Fruit fly (Drosophila melanogaster) whole organism, embryonic: Measurements from ENCODE around the gene CG13920.
A peak's percentile ranks its signal among the peaks of the same experiment; 100 is the strongest.

ENCODE experiments used
- Aef1 ChIP-seq: fragments of 200-800 bp; sonication (Bioruptor generic); IDR thresholded peaks from 3 replicates; pipeline ENCODE4 v1.3.6; 2022; ENCODE audit warnings: missing biosample characterization, missing genetic modification characterization
- Antp ChIP-seq: fragments of 200-800 bp; sonication (Bioruptor generic); optimal IDR thresholded peaks from 3 replicates; lab custom pipeline; 2016; ENCODE audit warnings: missing biosample characterization, missing genetic modification characterization
- Bgb ChIP-seq: fragments of 200-800 bp; sonication (Bioruptor generic); IDR thresholded peaks from 2 replicates; pipeline ENCODE4 v1.3.6; 2022; ENCODE audit warnings: missing biosample characterization, missing genetic modification characterization; ENCODE audit not compliant: partially characterized antibody
- C15 ChIP-seq: fragments of 200-800 bp; sonication (Bioruptor generic); IDR thresholded peaks from 3 replicates; pipeline ENCODE4 v1.3.6; 2022; ENCODE audit warnings: missing biosample characterization, missing genetic modification characterization
- CG10543 ChIP-seq: fragments of 200-800 bp; sonication (Bioruptor generic); optimal IDR thresholded peaks from 3 replicates; lab custom pipeline; 2017; ENCODE audit warnings: missing biosample characterization, mild to moderate bottlenecking, missing genetic modification characterization, moderate library complexity
- CG14050 ChIP-seq: fragments of 200-800 bp; sonication (Bioruptor generic); IDR thresholded peaks from 3 replicates; pipeline ENCODE4 v1.3.6; 2022; ENCODE audit warnings: missing biosample characterization, missing genetic modification characterization
- CG15269 ChIP-seq: fragments of 200-800 bp; sonication (Bioruptor generic); optimal IDR thresholded peaks from 2 replicates; lab custom pipeline; 2018; ENCODE audit warnings: missing biosample characterization, mild to moderate bottlenecking, missing genetic modification characterization, moderate library complexity
- CG2712 ChIP-seq: fragments of 200-800 bp; optimal IDR thresholded peaks from 3 replicates; lab custom pipeline; 2019; ENCODE audit warnings: missing biosample characterization, mild to moderate bottlenecking, missing genetic modification characterization, moderate library complexity
- CG3065 ChIP-seq: fragments of 200-800 bp; sonication (Bioruptor generic); optimal IDR thresholded peaks from 2 replicates; lab custom pipeline; 2016; ENCODE audit warnings: missing biosample characterization, missing genetic modification characterization
- CG34422 ChIP-seq: fragments of 200-800 bp; sonication (Bioruptor generic); IDR thresholded peaks from 3 replicates; pipeline ENCODE4 v1.3.6; 2022; ENCODE audit warnings: missing biosample characterization, missing genetic modification characterization
- CG3838 ChIP-seq: fragments of 200-800 bp; sonication (Bioruptor generic); optimal IDR thresholded peaks from 3 replicates; lab custom pipeline; 2016; ENCODE audit warnings: missing biosample characterization, missing genetic modification characterization
- CG4328 ChIP-seq: fragments of 200-800 bp; sonication (Bioruptor generic); optimal IDR thresholded peaks from 3 replicates; lab custom pipeline; 2017; ENCODE audit warnings: missing biosample characterization, missing genetic modification reagents, missing genetic modification characterization
- CG4820 ChIP-seq: fragments of 200-800 bp; sonication (Bioruptor generic); optimal IDR thresholded peaks from 3 replicates; lab custom pipeline; 2016; ENCODE audit warnings: missing biosample characterization, missing genetic modification characterization
- CG6683 ChIP-seq: fragments of 200-800 bp; sonication (Bioruptor generic); optimal IDR thresholded peaks from 2 replicates; lab custom pipeline; 2017; ENCODE audit warnings: missing biosample characterization, mild to moderate bottlenecking, missing genetic modification characterization, missing genetic modification reagents
- CG7839 ChIP-seq: fragments of 200-800 bp; sonication (Bioruptor generic); optimal IDR thresholded peaks from 3 replicates; lab custom pipeline; 2018; ENCODE audit warnings: missing biosample characterization, mild to moderate bottlenecking, missing genetic modification characterization, moderate library complexity
- CG9215 ChIP-seq: fragments of 200-800 bp; sonication (Bioruptor generic); IDR thresholded peaks from 2 replicates; pipeline ENCODE4 v1.3.6; 2022; ENCODE audit warnings: missing biosample characterization, missing genetic modification characterization
- CG9609 ChIP-seq: fragments of 200-800 bp; sonication (Bioruptor generic); optimal IDR thresholded peaks from 3 replicates; lab custom pipeline; 2016; ENCODE audit warnings: missing biosample characterization, missing genetic modification characterization
- Dip2 ChIP-seq: fragments of 200-800 bp; sonication (Bioruptor generic); IDR thresholded peaks from 2 replicates; pipeline ENCODE4 v1.3.6; 2022; ENCODE audit warnings: missing biosample characterization, missing genetic modification characterization
- Fer3 ChIP-seq: fragments of 200-800 bp; sonication (Bioruptor generic); optimal IDR thresholded peaks from 2 replicates; lab custom pipeline; 2018; ENCODE audit warnings: missing biosample characterization, mild to moderate bottlenecking, missing genetic modification characterization, moderate library complexity
- HLH3B ChIP-seq: fragments of 200-800 bp; sonication (Bioruptor generic); IDR thresholded peaks from 2 replicates; pipeline ENCODE4 v1.3.6; 2022; ENCODE audit warnings: missing biosample characterization, missing genetic modification characterization
- HmgZ ChIP-seq: fragments of 200-800 bp; sonication (Bioruptor generic); optimal IDR thresholded peaks from 2 replicates; lab custom pipeline; 2018; ENCODE audit warnings: missing biosample characterization, mild to moderate bottlenecking, missing genetic modification characterization
- Hr51 ChIP-seq, 2 experiments: fragments of 200-800 bp; sonication (Bioruptor generic); optimal IDR thresholded peaks; 2 replicates in 1 of 2; 3 replicates in 1 of 2; lab custom pipeline; 2016 to 2018; ENCODE audit warnings: missing biosample characterization in 2 of 2, missing genetic modification characterization in 2 of 2, mild to moderate bottlenecking in 1 of 2, moderate library complexity in 1 of 2
- Kr ChIP-seq: fragments of 200-800 bp; sonication (Bioruptor generic); optimal IDR thresholded peaks from 2 replicates; lab custom pipeline; 2017; ENCODE audit warnings: missing biosample characterization, mild to moderate bottlenecking, missing genetic modification characterization
- MTF-1 ChIP-seq: fragments of 200-800 bp; sonication (Bioruptor generic); optimal IDR thresholded peaks from 2 replicates; lab custom pipeline; 2018; ENCODE audit warnings: missing biosample characterization, mild to moderate bottlenecking, missing genetic modification characterization, borderline replicate concordance
- Nf-YA ChIP-seq: fragments of 200-800 bp; sonication (Bioruptor generic); IDR thresholded peaks from 2 replicates; pipeline ENCODE4 v1.3.6; 2022; ENCODE audit warnings: missing biosample characterization, missing genetic modification characterization
- Oli ChIP-seq: fragments of 200-800 bp; sonication (Bioruptor generic); optimal IDR thresholded peaks from 2 replicates; lab custom pipeline; 2018; ENCODE audit warnings: missing biosample characterization, mild to moderate bottlenecking, missing genetic modification characterization, moderate library complexity
- Sry-δ ChIP-seq: fragments of 200-800 bp; sonication (Bioruptor generic); optimal IDR thresholded peaks from 2 replicates; lab custom pipeline; 2016; ENCODE audit warnings: missing biosample characterization, missing genetic modification characterization
- Xbp1 ChIP-seq: fragments of 200-800 bp; sonication (Bioruptor generic); optimal IDR thresholded peaks from 3 replicates; lab custom pipeline; 2016; ENCODE audit warnings: missing biosample characterization, mild to moderate bottlenecking, missing genetic modification characterization
- ab ChIP-seq: fragments of 200-800 bp; sonication (Bioruptor generic); optimal IDR thresholded peaks from 2 replicates; lab custom pipeline; 2016; ENCODE audit warnings: missing biosample characterization, missing genetic modification characterization
- ap ChIP-seq: fragments of 200-800 bp; sonication (Bioruptor generic); IDR thresholded peaks from 2 replicates; pipeline ENCODE4 v1.3.6; 2022; ENCODE audit warnings: missing biosample characterization, missing genetic modification characterization
- bbx ChIP-seq: fragments of 200-800 bp; sonication (Bioruptor generic); IDR thresholded peaks from 2 replicates; pipeline ENCODE4 v1.3.6; 2022; ENCODE audit warnings: missing biosample characterization, missing genetic modification characterization; ENCODE audit not compliant: partially characterized antibody
- bigmax ChIP-seq: fragments of 200-800 bp; sonication (Bioruptor generic); optimal IDR thresholded peaks from 2 replicates; lab custom pipeline; 2018; ENCODE audit warnings: missing biosample characterization, mild to moderate bottlenecking, missing genetic modification characterization
- caup ChIP-seq: fragments of 200-800 bp; sonication (Bioruptor generic); optimal IDR thresholded peaks from 3 replicates; lab custom pipeline; 2017; ENCODE audit warnings: missing biosample characterization, mild to moderate bottlenecking, missing genetic modification characterization, moderate library complexity; ENCODE audit not compliant: severe bottlenecking
- dan ChIP-seq: fragments of 200-800 bp; sonication (Bioruptor generic); IDR thresholded peaks from 2 replicates; pipeline ENCODE4 v1.3.6; 2022; ENCODE audit warnings: missing biosample characterization, missing genetic modification characterization
- eyg ChIP-seq: fragments of 200-800 bp; sonication (Bioruptor generic); optimal IDR thresholded peaks from 3 replicates; lab custom pipeline; 2016; ENCODE audit warnings: missing biosample characterization, missing genetic modification characterization
- ftz-f1 ChIP-seq: fragments of 200-800 bp; sonication (Bioruptor generic); optimal IDR thresholded peaks from 2 replicates; lab custom pipeline; 2016; ENCODE audit warnings: missing biosample characterization, missing genetic modification characterization
- gsb ChIP-seq: fragments of 200-800 bp; sonication (Bioruptor generic); IDR thresholded peaks from 2 replicates; pipeline ENCODE4 v1.3.6; 2022; ENCODE audit warnings: missing biosample characterization, missing genetic modification characterization
- ind ChIP-seq: fragments of 200-800 bp; sonication (Bioruptor generic); optimal IDR thresholded peaks from 3 replicates; lab custom pipeline; 2016; ENCODE audit warnings: missing biosample characterization, missing genetic modification characterization
- jumu ChIP-seq: fragments of 200-800 bp; sonication (Bioruptor generic); optimal IDR thresholded peaks from 3 replicates; lab custom pipeline; 2016; ENCODE audit warnings: missing biosample characterization, missing genetic modification characterization
- kah ChIP-seq: fragments of 200-800 bp; sonication (Bioruptor generic); optimal IDR thresholded peaks from 2 replicates; lab custom pipeline; 2018; ENCODE audit warnings: missing biosample characterization, mild to moderate bottlenecking, missing genetic modification characterization
- lola ChIP-seq, 3 experiments: fragments of >200 bp in 2 of 3; fragments of 200-800 bp in 1 of 3; sonication (Bioruptor generic) in 1 of 3; optimal IDR thresholded peaks; 2 replicates each; lab custom pipeline; 2017 to 2019; ENCODE audit warnings: missing biosample characterization in 3 of 3, missing genetic modification characterization in 3 of 3, mild to moderate bottlenecking in 1 of 3, moderate library complexity in 1 of 3
- mam ChIP-seq: fragments of 200-800 bp; sonication (Bioruptor generic); optimal IDR thresholded peaks from 3 replicates; lab custom pipeline; 2016; ENCODE audit warnings: missing biosample characterization, missing genetic modification characterization
- org-1 ChIP-seq: fragments of 200-800 bp; sonication (Bioruptor generic); optimal IDR thresholded peaks from 2 replicates; lab custom pipeline; 2017; ENCODE audit warnings: missing biosample characterization, missing genetic modification characterization
- pan ChIP-seq, 4 experiments: fragments of >200 bp in 3 of 4; fragments of 200-800 bp in 1 of 4; sonication (Bioruptor generic) in 1 of 4; optimal IDR thresholded peaks in 3 of 4; IDR thresholded peaks in 1 of 4; 2 replicates each; pipeline versions ENCODE4 v1.3.6 to Lab custom; 2017 to 2022; ENCODE audit warnings: missing biosample characterization in 2 of 4, missing genetic modification characterization in 2 of 4, mixed read lengths in 1 of 4
- peb ChIP-seq: fragments of 200-800 bp; sonication (Bioruptor generic); IDR thresholded peaks from 2 replicates; pipeline ENCODE4 v1.3.6; 2022; ENCODE audit warnings: missing biosample characterization, missing genetic modification characterization
- ro ChIP-seq: fragments of 200-800 bp; sonication (Bioruptor generic); IDR thresholded peaks from 2 replicates; pipeline ENCODE4 v1.3.6; 2022; ENCODE audit warnings: missing biosample characterization, missing genetic modification characterization
- sob ChIP-seq: fragments of 200-800 bp; sonication (Bioruptor generic); IDR thresholded peaks from 2 replicates; pipeline ENCODE4 v1.3.6; 2022; ENCODE audit warnings: missing biosample characterization, missing genetic modification characterization
- sqz ChIP-seq: fragments of 200-800 bp; sonication (Bioruptor generic); optimal IDR thresholded peaks from 3 replicates; lab custom pipeline; 2018; ENCODE audit warnings: missing biosample characterization, mild to moderate bottlenecking, missing genetic modification characterization
- tin ChIP-seq: fragments of 200-800 bp; sonication (Bioruptor generic); optimal IDR thresholded peaks from 3 replicates; lab custom pipeline; 2016; ENCODE audit warnings: missing biosample characterization, missing genetic modification characterization
- unpg ChIP-seq: fragments of 200-800 bp; sonication (Bioruptor generic); optimal IDR thresholded peaks from 3 replicates; lab custom pipeline; 2018; ENCODE audit warnings: missing biosample characterization, mild to moderate bottlenecking, missing genetic modification characterization, moderate library complexity
- z ChIP-seq: fragments of 200-800 bp; sonication (Bioruptor generic); IDR thresholded peaks from 3 replicates; pipeline ENCODE4 v1.3.6; 2022; ENCODE audit warnings: missing biosample characterization, missing genetic modification characterization

CG13920 gene

DNA sequence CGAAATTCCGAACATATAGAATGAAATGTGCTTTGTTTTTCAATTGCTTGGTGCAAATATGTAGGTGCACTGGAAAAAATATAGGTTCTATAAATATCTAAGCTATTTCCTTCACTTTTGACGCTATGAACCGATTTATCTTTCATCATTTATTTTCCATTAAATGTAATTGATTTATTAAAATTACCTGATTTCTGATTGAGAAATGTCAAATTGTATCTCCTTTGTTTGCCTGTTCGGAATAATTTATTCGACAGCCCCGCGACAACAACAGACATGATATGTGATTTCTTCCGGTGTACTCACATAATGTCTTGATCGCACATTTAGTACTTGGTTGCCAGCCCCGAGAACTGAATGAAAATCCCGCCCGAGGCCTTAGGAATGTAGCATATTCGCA lies 39.1 kb upstream of the CG13920 start (continued):
- no peak for TF ChIP-seq peb (GFP tag; lab: Robert Waterston, UW)
- no peak for TF ChIP-seq kah (GFP tag; lab: Kevin White, UChicago)
- no peak for TF ChIP-seq CG4328 (GFP tag; lab: Kevin White, UChicago)
- TF ChIP-seq Antp (GFP tag; lab: Kevin White, UChicago) = no peak
- no peak for TF ChIP-seq HLH3B (GFP tag; lab: Robert Waterston, UW)
- no peak for TF ChIP-seq ftz-f1 (GFP tag; lab: Kevin White, UChicago)
- 0 out of 3 replicates have a peak, but pooled peaks have one; percentile 31 for TF ChIP-seq CG34422 (GFP tag; lab: Robert Waterston, UW)
- peak; percentile 42 for TF ChIP-seq Fer3 (tag; lab: Kevin White, UChicago)
- TF ChIP-seq sob (GFP tag; lab: Robert Waterston, UW) = 0 out of 2 replicates have a peak, but pooled peaks have one; percentile 43
- TF ChIP-seq Bgb (GFP tag; lab: Robert Waterston, UW) = no peak
- TF ChIP-seq mam (GFP tag; lab: Kevin White, UChicago) = peak; percentile 45
- peak; percentile 76 for TF ChIP-seq CG7839 (tag; lab: Kevin White, UChicago)
- no peak for TF ChIP-seq Nf-YA (GFP tag; lab: Robert Waterston, UW)
- TF ChIP-seq z (GFP tag; lab: Robert Waterston, UW) = no peak
- TF ChIP-seq pan (optimal IDR thresholded peaks at IDR 0.05; lab: Kevin White, UChicago) = no peak
- no peak for TF ChIP-seq pan (GFP tag; optimal IDR thresholded peaks at IDR 0.05 in 1 of 2, IDR thresholded peaks at IDR 0.05 in 1 of 2)
- peak in 1 of 2 experiments; percentile 39 for TF ChIP-seq Hr51 (GFP tag; optimal IDR thresholded peaks at IDR 0.05; lab: Kevin White, UChicago)
- TF ChIP-seq bigmax (GFP tag; lab: Kevin White, UChicago) = no peak
- TF ChIP-seq CG6683 (GFP tag; lab: Kevin White, UChicago) = no peak
- no peak for TF ChIP-seq sqz (GFP tag; lab: Kevin White, UChicago)
- no peak for TF ChIP-seq MTF-1 (GFP tag; lab: Kevin White, UChicago)
- no peak for TF ChIP-seq C15 (GFP tag; lab: Robert Waterston, UW)
- no peak for TF ChIP-seq HmgZ (tag; lab: Kevin White, UChicago)
- no peak for TF ChIP-seq jumu (GFP tag; lab: Kevin White, UChicago)
- no peak for TF ChIP-seq eyg (GFP tag; lab: Kevin White, UChicago)
- TF ChIP-seq CG10543 = no peak
- TF ChIP-seq Xbp1 = peak; percentile 25
- TF ChIP-seq org-1 (GFP tag; lab: Kevin White, UChicago) = no peak
- no peak for TF ChIP-seq Kr (GFP tag; lab: Kevin White, UChicago)
- TF ChIP-seq ro (GFP tag; lab: Robert Waterston, UW) = no peak
- no peak for TF ChIP-seq bbx
- TF ChIP-seq gsb (GFP tag; lab: Robert Waterston, UW) = no peak
- no peak for TF ChIP-seq CG9609
- TF ChIP-seq CG2712 = peak; percentile 39
- peak; percentile 48 for TF ChIP-seq ind (GFP tag; lab: Kevin White, UChicago)
- peak; percentile 59; the same call in 1 of the 2 replicates for TF ChIP-seq CG9215 (GFP tag; lab: Robert Waterston, UW)
- peak; percentile 36 for TF ChIP-seq caup (GFP tag; lab: Kevin White, UChicago)
- TF ChIP-seq unpg = peak; percentile 15
- TF ChIP-seq Oli (tag; lab: Kevin White, UChicago) = peak; percentile 41
- peak; percentile 31; the same call in 1 of the 3 replicates for TF ChIP-seq Aef1 (GFP tag; lab: Robert Waterston, UW)
- no peak for TF ChIP-seq Sry-δ
- TF ChIP-seq CG14050 (GFP tag; lab: Robert Waterston, UW) = no peak
- no peak for TF ChIP-seq ab (GFP tag; lab: Kevin White, UChicago)
- TF ChIP-seq CG4820 (GFP tag; lab: Kevin White, UChicago) = no peak
- no peak for TF ChIP-seq ap
- no peak for TF ChIP-seq dan (GFP tag; lab: Robert Waterston, UW)
- peak; percentile 53 for TF ChIP-seq CG15269 (tag; lab: Kevin White, UChicago)
- no peak for TF ChIP-seq lola (GFP tag; optimal IDR thresholded peaks at IDR 0.05; lab: Kevin White, UChicago)
- no peak for TF ChIP-seq tin (GFP tag; lab: Kevin White, UChicago)
- TF ChIP-seq CG3065 (GFP tag; lab: Kevin White, UChicago) = no peak
- TF ChIP-seq Dip2 (GFP tag; lab: Robert Waterston, UW) = no peak
- TF ChIP-seq CG3838 (GFP tag; lab: Kevin White, UChicago) = no peak
